Fruit fly (Drosophila melanogaster): Measurements from ENCODE around the gene ctp.

Gene ctp

DNA sequence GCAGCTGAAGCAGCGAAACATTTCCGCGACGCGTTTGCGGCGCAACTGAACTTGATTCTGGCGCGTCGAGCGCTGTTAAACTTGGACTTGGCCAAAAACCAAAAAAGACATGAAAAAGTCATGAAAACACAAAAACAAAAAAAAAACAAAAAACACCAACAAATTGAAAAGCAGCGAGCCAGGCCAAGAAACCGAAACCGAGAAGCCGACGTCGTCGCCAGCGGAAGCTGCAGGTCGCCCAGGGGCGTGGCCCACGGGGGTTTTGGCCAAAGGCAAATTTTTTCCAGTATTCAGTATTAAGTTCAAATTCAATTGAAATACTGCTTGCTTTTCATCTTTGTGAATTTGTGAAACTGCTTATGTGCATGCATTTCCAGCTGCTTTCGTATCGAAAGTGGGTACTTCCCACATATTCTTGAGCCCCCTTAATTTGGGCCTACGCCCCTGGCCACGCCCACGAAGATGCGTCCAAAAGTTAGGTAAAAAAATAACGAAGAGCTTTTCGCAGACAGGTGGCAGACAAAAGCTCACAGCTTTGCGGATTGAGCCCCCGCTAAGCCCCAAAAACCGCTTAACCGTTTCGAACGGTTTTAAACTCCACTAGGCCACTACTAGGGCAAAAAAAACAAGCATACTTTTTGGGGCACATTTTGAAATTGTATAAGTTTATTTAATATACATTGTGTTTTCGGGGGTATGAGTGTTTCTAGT is 20.8 kb upstream of the ctp start, which contains the start of gene CG3009 (continued):
- TF ChIP-seq D (optimal IDR thresholded peaks at IDR 0.05) (no peak), D (GFP tag; optimal IDR thresholded peaks at IDR 0.05) (peak; percentile 91), CG11723 (GFP tag; optimal IDR thresholded peaks at IDR 0.05) (peak; percentile 96), twi (tag; optimal IDR thresholded peaks at IDR 0.05) (peak; percentile 88), dati (GFP tag; IDR thresholded peaks at IDR 0.05) (peak; percentile 87), sug (tag; optimal IDR thresholded peaks at IDR 0.05) (peak; percentile 97), CG6175 (GFP tag; IDR thresholded peaks at IDR 0.05) (peak; percentile 96), D19B (GFP tag; optimal IDR thresholded peaks at IDR 0.05) (peak; percentile 93), chif (GFP tag; optimal IDR thresholded peaks at IDR 0.05) (peak; percentile 95 to 97), HLH4C (GFP tag; IDR thresholded peaks at IDR 0.05; ENCODE audit: partially characterized antibody) (peak; percentile 36; the same call in 1 of the 3 replicates), CG31388 (GFP tag; optimal IDR thresholded peaks at IDR 0.05) (peak; percentile 94), zen2 (GFP tag; IDR thresholded peaks at IDR 0.05; ENCODE audit: partially characterized antibody) (no peak), br (optimal IDR thresholded peaks at IDR 0.05) (no peak), Tbp (GFP tag; optimal IDR thresholded peaks at IDR 0.05) (no peak), Dll (GFP tag; IDR thresholded peaks at IDR 0.05; ENCODE audit: partially characterized antibody) (no peak), CG15269 (tag; optimal IDR thresholded peaks at IDR 0.05) (peak; percentile 98), esg (GFP tag; conservative IDR thresholded peaks at IDR 0.05) (peak; percentile 97), CG17829 (tag; optimal IDR thresholded peaks at IDR 0.05) (peak; percentile 96), CG1792 (GFP tag; optimal IDR thresholded peaks at IDR 0.05) (peak; percentile 96), CG10274 (GFP tag; optimal IDR thresholded peaks at IDR 0.05) (peak; percentile 93), crp (GFP tag; optimal IDR thresholded peaks at IDR 0.05) (peak in 1 of 2 experiments; percentile 67), pzg (GFP tag; optimal IDR thresholded peaks at IDR 0.05) (peak; percentile 45), rib (GFP tag; IDR thresholded peaks at IDR 0.05) (peak; percentile 97), bab2 (GFP tag; optimal IDR thresholded peaks at IDR 0.05) (peak; percentile 97), CG17912 (GFP tag; optimal IDR thresholded peaks at IDR 0.05) (peak; percentile 74), HLH54F (GFP tag; optimal IDR thresholded peaks at IDR 0.05) (peak; percentile 98), prd (optimal IDR thresholded peaks at IDR 0.05) (no peak), prd (GFP tag; IDR thresholded peaks at IDR 0.05) (peak; percentile 98), caup (GFP tag; optimal IDR thresholded peaks at IDR 0.05; ENCODE audit: severe bottlenecking) (peak; percentile 98), Jarid2 (GFP tag; optimal IDR thresholded peaks at IDR 0.05) (peak; percentile 88), CG18011 (GFP tag; optimal IDR thresholded peaks at IDR 0.05) (peak; percentile 98), Antp (GFP tag; optimal IDR thresholded peaks at IDR 0.05) (peak; percentile 99), chinmo (GFP tag; IDR thresholded peaks at IDR 0.05; ENCODE audit: partially characterized antibody) (peak; percentile 81; the same call in 1 of the 4 replicates), CG14710 (tag; optimal IDR thresholded peaks at IDR 0.05) (peak; percentile 89), CG7839 (tag; optimal IDR thresholded peaks at IDR 0.05) (peak; percentile 98), CG15601 (tag; optimal IDR thresholded peaks at IDR 0.05) (peak; percentile 92), CG3163 (GFP tag; optimal IDR thresholded peaks at IDR 0.05) (peak; percentile 92), CG17568 (GFP tag; optimal IDR thresholded peaks at IDR 0.05) (peak; percentile 95), sens-2 (GFP tag; IDR thresholded peaks at IDR 0.05) (peak; percentile 92), slp2 (GFP tag; optimal IDR thresholded peaks at IDR 0.05) (peak; percentile 96), CG12391 (tag; optimal IDR thresholded peaks at IDR 0.05) (peak; percentile 96), Atf-2 (GFP tag; optimal IDR thresholded peaks at IDR 0.05) (peak; percentile 97), abd-A (tag; optimal IDR thresholded peaks at IDR 0.05) (peak; percentile 85), Sin3A (optimal IDR thresholded peaks at IDR 0.05) (no peak), CG9727 (GFP tag; optimal IDR thresholded peaks at IDR 0.05) (peak; percentile 95), psq (GFP tag; optimal IDR thresholded peaks at IDR 0.05) (peak; percentile 87), Atf3 (GFP tag; optimal IDR thresholded peaks at IDR 0.05) (peak; percentile 96), ash1 (GFP tag; optimal IDR thresholded peaks at IDR 0.05) (peak; percentile 77), Sox102F (GFP tag; optimal IDR thresholded peaks at IDR 0.05) (peak; percentile 97)
